Fruit fly (Drosophila melanogaster) whole organism, wandering third instar larva: ENCODE measurements around the gene CG11454.
A peak's percentile ranks its signal among the peaks of the same experiment; 100 is the strongest.

Experiments used
- Abd-B ChIP-seq: fragments of >200 bp; optimal IDR thresholded peaks from 2 replicates; lab custom pipeline; 2017; ENCODE audit warnings: missing biosample characterization, missing genetic modification characterization
- CG32264 ChIP-seq: fragments of 200-800 bp; sonication (Bioruptor generic); optimal IDR thresholded peaks from 2 replicates; lab custom pipeline; 2016; ENCODE audit warnings: missing biosample characterization, missing genetic modification characterization
- CG9705 ChIP-seq: fragments of 200-800 bp; sonication (Bioruptor generic); optimal IDR thresholded peaks from 2 replicates; lab custom pipeline; 2018; ENCODE audit warnings: missing biosample characterization, mild to moderate bottlenecking, missing genetic modification characterization
- Dfd ChIP-seq: fragments of >200 bp; optimal IDR thresholded peaks from 2 replicates; lab custom pipeline; 2017; ENCODE audit warnings: missing biosample characterization, missing genetic modification characterization
- Dif ChIP-seq: fragments of 200-275, 200-300 bp; sonication (Bioruptor generic); optimal IDR thresholded peaks from 2 replicates; lab custom pipeline; 2018; ENCODE audit warnings: missing biosample characterization, missing genetic modification characterization; ENCODE audit not compliant: partially characterized antibody
- GATAd ChIP-seq: sonication (Bioruptor generic); optimal IDR thresholded peaks from 2 replicates; lab custom pipeline; 2016; ENCODE audit warnings: missing biosample characterization, missing genetic modification characterization
- Hnf4 ChIP-seq: fragments of 200-800 bp; sonication (Bioruptor generic); optimal IDR thresholded peaks from 2 replicates; lab custom pipeline; 2016; ENCODE audit warnings: missing biosample characterization, mild to moderate bottlenecking, missing genetic modification characterization
- Hr78 ChIP-seq: fragments of >200 bp; optimal IDR thresholded peaks from 2 replicates; lab custom pipeline; 2017; ENCODE audit warnings: missing biosample characterization, missing genetic modification characterization
- Hr83 ChIP-seq: fragments of 200-300 bp; sonication (Bioruptor generic); optimal IDR thresholded peaks from 2 replicates; lab custom pipeline; 2016; ENCODE audit warnings: missing biosample characterization, mild to moderate bottlenecking, missing genetic modification characterization, moderate library complexity; ENCODE audit not compliant: poor library complexity, severe bottlenecking
- Jra ChIP-seq: sonication (Bioruptor generic); optimal IDR thresholded peaks from 2 replicates; lab custom pipeline; 2016; ENCODE audit warnings: missing biosample characterization, missing genetic modification characterization
- Mio ChIP-seq: sonication (Bioruptor generic); optimal IDR thresholded peaks from 2 replicates; lab custom pipeline; 2016; ENCODE audit warnings: missing biosample characterization, missing genetic modification characterization
- OdsH ChIP-seq: fragments of 200-800 bp; sonication (Bioruptor generic); optimal IDR thresholded peaks from 2 replicates; lab custom pipeline; 2016; ENCODE audit warnings: missing biosample characterization, mild to moderate bottlenecking, missing genetic modification characterization
- Rel ChIP-seq, 2 experiments: fragments of 200-800 bp; sonication (Bioruptor generic) in 1 of 2; optimal IDR thresholded peaks; 2 replicates in 1 of 2; 3 replicates in 1 of 2; lab custom pipeline; 2016 to 2019; ENCODE audit warnings: mild to moderate bottlenecking in 2 of 2, missing biosample characterization in 2 of 2, missing genetic modification characterization in 2 of 2, moderate library complexity in 1 of 2
- Vsx2 ChIP-seq: fragments of 200-300, 225-300 bp; sonication (Bioruptor generic); optimal IDR thresholded peaks from 2 replicates; lab custom pipeline; 2018; ENCODE audit warnings: missing biosample characterization, missing genetic modification characterization; ENCODE audit not compliant: partially characterized antibody
- br ChIP-seq: fragments of 200-800 bp; sonication (Bioruptor generic); optimal IDR thresholded peaks from 2 replicates; lab custom pipeline; 2016; ENCODE audit warnings: missing biosample characterization, missing genetic modification characterization
- dl ChIP-seq, 2 experiments: fragments of 175-275, 200-275 bp in 1 of 2; fragments of 200-275 bp in 1 of 2; sonication (Bioruptor generic); optimal IDR thresholded peaks; lab custom pipeline; 2018; ENCODE audit warnings: mild to moderate bottlenecking in 2 of 2, missing biosample characterization in 2 of 2, missing genetic modification characterization in 2 of 2, moderate library complexity in 2 of 2; ENCODE audit not compliant: partially characterized antibody in 2 of 2, insufficient read depth in 1 of 2
- ey ChIP-seq: fragments of 200-800 bp; sonication (Bioruptor generic); optimal IDR thresholded peaks from 2 replicates; lab custom pipeline; 2016; ENCODE audit warnings: missing biosample characterization, missing genetic modification characterization
- foxo ChIP-seq, 2 experiments: fragments of 200-800 bp; sonication (Bioruptor generic); optimal IDR thresholded peaks; 2 replicates in 1 of 2; 3 replicates in 1 of 2; lab custom pipeline; 2016 to 2017; ENCODE audit warnings: missing biosample characterization in 2 of 2, missing genetic modification characterization in 2 of 2
- fru ChIP-seq: fragments of 200-800 bp; sonication (Bioruptor generic); optimal IDR thresholded peaks from 3 replicates; lab custom pipeline; 2016; ENCODE audit warnings: missing biosample characterization, mild to moderate bottlenecking, missing genetic modification characterization
- h ChIP-seq: fragments of 200-800 bp; sonication (Bioruptor generic); optimal IDR thresholded peaks from 3 replicates; lab custom pipeline; 2016; ENCODE audit warnings: missing biosample characterization, mild to moderate bottlenecking, missing genetic modification characterization
- jim ChIP-seq: fragments of 175-275, 200-325 bp; sonication (Bioruptor generic); optimal IDR thresholded peaks from 2 replicates; lab custom pipeline; 2016; ENCODE audit warnings: missing biosample characterization, mild to moderate bottlenecking, missing genetic modification characterization
- pan ChIP-seq: fragments of >200 bp; optimal IDR thresholded peaks from 2 replicates; lab custom pipeline; 2017
- psq ChIP-seq: fragments of 200-800 bp; sonication (Bioruptor generic); optimal IDR thresholded peaks from 3 replicates; lab custom pipeline; 2017; ENCODE audit warnings: missing biosample characterization, mild to moderate bottlenecking, missing genetic modification characterization, moderate library complexity
- rgr ChIP-seq: fragments of 200-800 bp; sonication (Bioruptor generic); optimal IDR thresholded peaks from 3 replicates; lab custom pipeline; 2016; ENCODE audit warnings: missing biosample characterization, mild to moderate bottlenecking, missing genetic modification characterization
- sage ChIP-seq: fragments of 200-800 bp; sonication (Bioruptor generic); optimal IDR thresholded peaks from 2 replicates; lab custom pipeline; 2016; ENCODE audit warnings: missing biosample characterization, mild to moderate bottlenecking, missing genetic modification characterization
- sv ChIP-seq: fragments of 200-800 bp; sonication (Bioruptor generic); optimal IDR thresholded peaks from 3 replicates; lab custom pipeline; 2016; ENCODE audit warnings: missing biosample characterization, missing genetic modification characterization
- tai ChIP-seq: sonication (Bioruptor generic); optimal IDR thresholded peaks from 2 replicates; lab custom pipeline; 2016; ENCODE audit warnings: missing biosample characterization, missing genetic modification characterization
- usp ChIP-seq: fragments of >200 bp; optimal IDR thresholded peaks from 2 replicates; lab custom pipeline; 2017; ENCODE audit warnings: missing biosample characterization, missing genetic modification characterization
- woc ChIP-seq: sonication (Bioruptor generic); optimal IDR thresholded peaks from 2 replicates; lab custom pipeline; 2016; ENCODE audit warnings: missing biosample characterization, mild to moderate bottlenecking, missing genetic modification characterization

The CG11454 gene

dm6 chr2L:116388-116787, 26.7 kb upstream of the CG11454 start, which contains the start of gene CG13694:
CG13694 (minus strand) TSS chr2L:116488.
- TF ChIP-seq Hr78 (no peak), usp (GFP tag; lab: Kevin White, UChicago) (no peak), ey (GFP tag; lab: Kevin White, UChicago) (no peak), Dfd (GFP tag; lab: Kevin White, UChicago) (peak; percentile 63), CG32264 (GFP tag; lab: Kevin White, UChicago) (no peak)

dm6 chr2L:117750-118149, 25.4 kb upstream of the CG11454 start:
- TF ChIP-seq Mio (no peak), sage (GFP tag; lab: Kevin White, UChicago) (no peak), ey (GFP tag; lab: Kevin White, UChicago) (no peak), Hnf4 (no peak), fru (GFP tag; lab: Kevin White, UChicago) (no peak), sv (GFP tag; lab: Kevin White, UChicago) (peak; percentile 1)

- TF ChIP-seq jim (GFP tag; lab: Kevin White, UChicago) = no peak
- TF ChIP-seq fru (GFP tag; lab: Kevin White, UChicago) = peak; percentile 45
- no peak for TF ChIP-seq tai
- TF ChIP-seq foxo (GFP tag; optimal IDR thresholded peaks at IDR 0.05; lab: Kevin White, UChicago) = peak in 1 of 2 experiments; percentile 47
- TF ChIP-seq Jra (GFP tag; lab: Kevin White, UChicago) = no peak
- TF ChIP-seq dl (GFP tag; optimal IDR thresholded peaks at IDR 0.05; lab: Kevin White, UChicago; ENCODE audit: insufficient read depth in 1 of 2, partially characterized antibody in 2 of 2) = peak in 1 of 2 experiments; percentile 8
- TF ChIP-seq OdsH (GFP tag; lab: Kevin White, UChicago) = peak; percentile 21
- TF ChIP-seq Hnf4 = peak; percentile 33
- TF ChIP-seq psq (GFP tag; lab: Kevin White, UChicago) = peak; percentile 6
- TF ChIP-seq Abd-B (GFP tag; lab: Kevin White, UChicago) = no peak
- TF ChIP-seq woc = peak; percentile 65
- TF ChIP-seq h (GFP tag; lab: Kevin White, UChicago) = peak; percentile 62
- TF ChIP-seq br (GFP tag; lab: Kevin White, UChicago) = peak; percentile 73
- peak; percentile 26 for TF ChIP-seq rgr (GFP tag; lab: Kevin White, UChicago)
Observed at dm6 chr2L:120492-121455, 22.3 kb upstream of the CG11454 start.

- no peak for TF ChIP-seq GATAd (GFP tag; lab: Kevin White, UChicago)
- TF ChIP-seq Hr83 (GFP tag; lab: Kevin White, UChicago) = no peak
- TF ChIP-seq Mio = no peak
- TF ChIP-seq CG9705 (GFP tag; lab: Kevin White, UChicago) = no peak
- TF ChIP-seq Dfd (GFP tag; lab: Kevin White, UChicago) = no peak
- no peak for TF ChIP-seq Dif (GFP tag; lab: Kevin White, UChicago)
- TF ChIP-seq sage (GFP tag; lab: Kevin White, UChicago) = no peak
- TF ChIP-seq, all 38 proteins: peak for 0
Observed at dm6 chr2L:121456-121831, 21.7 kb upstream of the CG11454 start, which contains the start of gene CG4822. CG4822 (minus strand) TSS chr2L:121754.

dm6 chr2L:122167-123006, 20.7 kb upstream of the CG11454 start:
- TF ChIP-seq Rel (GFP tag; optimal IDR thresholded peaks at IDR 0.05; lab: Kevin White, UChicago) (no peak), Rel (tag; optimal IDR thresholded peaks at IDR 0.05; lab: Kevin White, UChicago) (no peak), Vsx2 (no peak), h (GFP tag; lab: Kevin White, UChicago) (no peak), pan (lab: Kevin White, UChicago) (no peak), tai (peak; percentile 26)
